Worm (Caenorhabditis elegans) whole organism, early embryonic: ENCODE results near the gene B0457.4.

Source experiments
- B0310.2 ChIP-seq: sonication (generic microtip); optimal IDR thresholded peaks from 2 replicates; lab custom pipeline; 2016; ENCODE audit warnings: mild to moderate bottlenecking, missing genetic modification characterization, missing compliant biosample characterization
- F13C5.2 ChIP-seq: sonication (generic microtip); optimal IDR thresholded peaks from 2 replicates; lab custom pipeline; 2017; ENCODE audit warnings: mild to moderate bottlenecking, missing genetic modification characterization, inconsistent platforms, missing compliant biosample characterization
- aly-1 ChIP-seq: sonication (generic microtip); optimal IDR thresholded peaks from 2 replicates; lab custom pipeline; 2016; ENCODE audit warnings: missing genetic modification characterization, missing compliant biosample characterization
- ama-1 ChIP-seq: fragments of 150-350 bp; optimal IDR thresholded peaks from 2 replicates; lab custom pipeline; 2014
- ceh-13 ChIP-seq: fragments of 200-800 bp; sonication (Bioruptor generic); optimal IDR thresholded peaks from 2 replicates; lab custom pipeline; 2018; ENCODE audit warnings: mild to moderate bottlenecking, missing genetic modification characterization, missing compliant biosample characterization
- ceh-36 ChIP-seq: sonication (generic microtip); optimal IDR thresholded peaks from 2 replicates; lab custom pipeline; 2016; ENCODE audit warnings: missing genetic modification characterization, inconsistent platforms, missing compliant biosample characterization
- ets-7 ChIP-seq: sonication (generic microtip); optimal IDR thresholded peaks from 2 replicates; lab custom pipeline; 2016; ENCODE audit warnings: missing genotype, missing genetic modification characterization, missing compliant biosample characterization
- flt-1 ChIP-seq: fragments of 200-800 bp; sonication (Bioruptor generic); IDR thresholded peaks from 2 replicates; pipeline ENCODE4 v1.3.6; 2022; ENCODE audit warnings: missing genetic modification characterization, missing compliant biosample characterization
- hmbx-1 ChIP-seq: sonication (generic microtip); optimal IDR thresholded peaks from 2 replicates; lab custom pipeline; 2016; ENCODE audit warnings: mild to moderate bottlenecking, missing genetic modification characterization, missing compliant biosample characterization
- hmg-4 ChIP-seq: fragments of 200-800 bp; sonication (Bioruptor generic); optimal IDR thresholded peaks from 2 replicates; lab custom pipeline; 2018; ENCODE audit warnings: mild to moderate bottlenecking, missing genetic modification characterization, missing compliant biosample characterization
- hnd-1 ChIP-seq: sonication (generic microtip); optimal IDR thresholded peaks from 2 replicates; lab custom pipeline; 2016; ENCODE audit warnings: missing genetic modification characterization, missing compliant biosample characterization
- pes-1 ChIP-seq: fragments of 200-800 bp; sonication (Bioruptor generic); IDR thresholded peaks from 2 replicates; pipeline ENCODE4 v1.3.6; 2022; ENCODE audit warnings: missing genetic modification reagents, missing genetic modification characterization, missing compliant biosample characterization
- scrt-1 ChIP-seq: fragments of 200-800 bp; sonication (Bioruptor generic); IDR thresholded peaks from 2 replicates; pipeline ENCODE4 v1.3.6; 2022; ENCODE audit warnings: missing genetic modification characterization, missing compliant biosample characterization
- sea-1 ChIP-seq: fragments of 200-800 bp; sonication (Bioruptor generic); conservative IDR thresholded peaks from 2 replicates; pipeline ENCODE4 v1.3.6; 2022; ENCODE audit warnings: missing genetic modification characterization, missing compliant biosample characterization
- tbx-11 ChIP-seq: fragments of 200-800 bp; sonication (Bioruptor generic); IDR thresholded peaks from 2 replicates; pipeline ENCODE4 v1.3.6; 2022; ENCODE audit warnings: missing genetic modification characterization, missing compliant biosample characterization
- tbx-37 ChIP-seq: fragments of 200-800 bp; sonication (Bioruptor generic); conservative IDR thresholded peaks from 2 replicates; pipeline ENCODE4 v1.3.6; 2022; ENCODE audit warnings: missing genetic modification reagents, missing genetic modification characterization, missing compliant biosample characterization
- tra-4 ChIP-seq: sonication (generic microtip); optimal IDR thresholded peaks from 2 replicates; lab custom pipeline; 2017; ENCODE audit warnings: missing genetic modification characterization, missing compliant biosample characterization

Gene B0457.4

DNA sequence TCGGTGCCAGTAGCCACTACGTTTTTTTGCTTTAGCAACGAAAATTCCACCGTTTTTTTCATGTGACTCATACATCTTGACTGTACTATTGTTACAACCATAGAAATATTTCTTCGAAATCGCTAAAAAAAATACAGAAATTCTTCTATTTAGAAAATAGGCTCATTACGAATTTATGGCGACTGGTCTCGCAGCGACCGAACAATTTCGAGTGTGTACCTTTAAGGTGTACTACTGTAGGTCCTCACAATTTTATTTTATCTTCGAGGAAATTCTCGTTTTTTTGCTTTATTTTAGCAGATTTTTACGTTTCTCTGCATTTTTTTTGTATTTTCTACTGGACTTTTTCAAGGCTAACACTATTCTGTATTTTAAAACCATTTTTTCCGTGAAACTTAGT is 21.8 kb downstream of the B0457.4 start:
- TF ChIP-seq hmbx-1 (tag; lab: Kevin White, UChicago) (no peak), ceh-36 (no peak), tra-4 (no peak), scrt-1 (GFP tag; lab: Robert Waterston, UW) (no peak), tbx-37 (GFP tag; lab: Robert Waterston, UW) (no peak), pes-1 (GFP tag; lab: Robert Waterston, UW) (no peak), flt-1 (GFP tag; lab: Robert Waterston, UW) (no peak), ets-7 (tag; lab: Kevin White, UChicago) (no peak), hnd-1 (tag; lab: Kevin White, UChicago) (no peak), B0310.2 (no peak), F13C5.2 (no peak), tbx-11 (no peak)

DNA sequence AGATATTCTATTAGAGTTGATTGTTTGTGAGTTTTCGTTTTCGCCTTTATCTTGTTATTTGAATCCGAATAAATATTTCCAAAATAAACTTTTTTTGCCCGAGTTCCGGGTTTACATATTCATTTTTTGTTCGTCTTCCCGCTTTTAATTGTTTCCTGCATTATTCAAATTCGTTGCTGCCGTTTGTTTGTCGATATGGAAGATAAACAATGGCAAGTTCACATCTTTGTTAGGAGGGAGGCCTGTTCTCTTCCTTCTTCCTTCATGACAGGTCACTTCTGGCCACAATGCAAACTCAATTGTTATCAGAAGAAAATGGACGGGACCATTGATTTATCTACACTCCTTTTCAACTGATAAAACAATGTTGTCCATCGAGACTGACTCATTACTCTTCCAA is 22.2 kb downstream of the B0457.4 start:
- no peak for TF ChIP-seq tbx-37 (GFP tag; lab: Robert Waterston, UW)
- TF ChIP-seq scrt-1 (GFP tag; lab: Robert Waterston, UW), result no peak
- no peak for TF ChIP-seq sea-1 (GFP tag; lab: Robert Waterston, UW)
- no peak for TF ChIP-seq ceh-36
- no peak for TF ChIP-seq hmg-4 (GFP tag; lab: Kevin White, UChicago)
- TF ChIP-seq tbx-11, result no peak
- no peak for TF ChIP-seq ets-7 (tag; lab: Kevin White, UChicago)
- no peak for TF ChIP-seq tra-4
- no peak for TF ChIP-seq pes-1 (GFP tag; lab: Robert Waterston, UW)
- TF ChIP-seq aly-1, result no peak
- TF ChIP-seq flt-1 (GFP tag; lab: Robert Waterston, UW), result no peak
- no peak for TF ChIP-seq F13C5.2
- no peak for TF ChIP-seq B0310.2
- no peak for TF ChIP-seq ceh-13 (GFP tag; lab: Kevin White, UChicago)

DNA sequence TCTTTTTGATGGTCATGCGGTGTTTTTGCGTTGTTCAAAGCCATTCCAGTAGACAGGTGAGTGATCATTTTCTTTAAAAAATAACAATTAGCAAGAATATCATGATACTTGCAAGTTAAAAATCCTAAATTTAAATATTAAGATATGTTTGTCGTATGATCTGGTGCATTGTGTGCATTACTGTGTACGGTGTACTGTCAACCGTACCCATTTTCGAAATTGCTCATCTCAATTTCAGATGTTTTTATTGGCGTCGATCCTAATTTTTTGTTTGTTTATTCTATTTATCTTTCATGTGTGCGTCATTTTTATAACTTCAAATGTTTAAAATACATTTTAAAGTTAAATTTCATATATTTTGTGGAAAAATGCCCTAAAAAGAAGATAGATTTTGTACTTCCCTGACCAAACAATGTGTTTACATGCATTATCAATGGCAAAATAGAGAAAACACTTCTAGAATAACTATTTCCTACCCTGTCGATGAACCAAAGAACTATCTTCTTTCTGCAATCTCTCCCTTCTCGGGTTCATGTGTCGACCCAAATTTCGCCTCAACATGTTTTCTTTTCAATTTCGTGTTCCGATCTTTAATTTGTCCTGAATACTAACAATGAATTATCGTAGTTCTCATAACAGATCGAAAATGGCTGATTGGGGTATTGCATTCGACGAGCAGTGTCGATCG is 27.4 kb downstream of the B0457.4 start, which contains the start of the genes T07D4.5 and ddx-19:
Gene T07D4.5, minus strand, starts transcription at position 71 of the 688 bp plus-strand sequence.
Gene ddx-19, plus strand, starts transcription at position 638 of the 688 bp plus-strand sequence.
- no peak for TF ChIP-seq ets-7 (tag; lab: Kevin White, UChicago)
- TF ChIP-seq tra-4, result no peak
- TF ChIP-seq ceh-13 (GFP tag; lab: Kevin White, UChicago), result no peak

DNA sequence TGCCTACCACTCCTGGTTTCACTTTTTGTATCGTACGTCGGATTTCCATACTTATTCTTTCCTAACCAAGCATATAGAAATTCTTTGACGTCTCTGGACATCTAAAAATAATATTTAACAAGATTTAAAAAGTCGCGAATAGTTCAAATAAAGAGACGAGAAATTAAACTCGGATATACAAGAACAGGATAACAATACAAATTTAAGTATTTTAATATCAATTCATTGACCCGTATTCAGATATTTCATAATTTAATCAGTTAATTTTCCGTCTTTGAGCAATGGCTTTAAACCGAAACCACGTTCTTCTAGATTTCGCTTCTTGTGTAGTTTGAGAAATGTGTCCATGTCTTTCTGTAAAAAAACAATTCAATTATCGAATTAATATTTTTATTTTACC is 28.3 kb downstream of the B0457.4 start, which contains the start of gene rha-1:
Gene rha-1, minus strand, starts transcription at position 101 of the 400 bp plus-strand sequence.
- TF ChIP-seq scrt-1 (GFP tag; lab: Robert Waterston, UW) (no peak), ceh-36 (no peak), tbx-11 (no peak), F13C5.2 (no peak), hmbx-1 (tag; lab: Kevin White, UChicago) (no peak), hmg-4 (GFP tag; lab: Kevin White, UChicago) (no peak), B0310.2 (no peak), hnd-1 (tag; lab: Kevin White, UChicago) (no peak), sea-1 (GFP tag; lab: Robert Waterston, UW) (no peak), pes-1 (GFP tag; lab: Robert Waterston, UW) (no peak), aly-1 (no peak), tbx-37 (GFP tag; lab: Robert Waterston, UW) (no peak), ets-7 (tag; lab: Kevin White, UChicago) (no peak), ama-1 (lab: Kevin White, UChicago) (no peak)

DNA sequence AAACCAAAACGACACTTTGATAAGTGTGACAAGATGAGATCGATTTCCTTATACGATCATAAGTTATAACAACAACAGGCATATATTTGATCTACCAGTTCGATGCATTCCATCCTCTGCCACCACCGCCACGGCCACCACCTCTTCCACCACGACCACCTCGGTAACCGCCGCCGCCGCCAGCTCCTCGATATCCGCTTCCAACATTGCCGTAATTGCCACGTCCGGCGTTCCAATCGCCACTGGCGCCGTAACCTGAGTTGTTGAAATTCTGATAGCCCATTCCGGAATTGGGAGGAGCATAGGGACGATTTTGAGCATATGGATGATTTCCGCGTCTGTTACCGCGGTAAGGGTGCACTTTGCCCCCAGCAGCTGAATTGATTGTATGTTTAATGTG is 33.3 kb downstream of the B0457.4 start:
- TF ChIP-seq B0310.2 (no peak), ceh-13 (GFP tag; lab: Kevin White, UChicago) (no peak), hmg-4 (GFP tag; lab: Kevin White, UChicago) (no peak), tbx-11 (no peak)

DNA sequence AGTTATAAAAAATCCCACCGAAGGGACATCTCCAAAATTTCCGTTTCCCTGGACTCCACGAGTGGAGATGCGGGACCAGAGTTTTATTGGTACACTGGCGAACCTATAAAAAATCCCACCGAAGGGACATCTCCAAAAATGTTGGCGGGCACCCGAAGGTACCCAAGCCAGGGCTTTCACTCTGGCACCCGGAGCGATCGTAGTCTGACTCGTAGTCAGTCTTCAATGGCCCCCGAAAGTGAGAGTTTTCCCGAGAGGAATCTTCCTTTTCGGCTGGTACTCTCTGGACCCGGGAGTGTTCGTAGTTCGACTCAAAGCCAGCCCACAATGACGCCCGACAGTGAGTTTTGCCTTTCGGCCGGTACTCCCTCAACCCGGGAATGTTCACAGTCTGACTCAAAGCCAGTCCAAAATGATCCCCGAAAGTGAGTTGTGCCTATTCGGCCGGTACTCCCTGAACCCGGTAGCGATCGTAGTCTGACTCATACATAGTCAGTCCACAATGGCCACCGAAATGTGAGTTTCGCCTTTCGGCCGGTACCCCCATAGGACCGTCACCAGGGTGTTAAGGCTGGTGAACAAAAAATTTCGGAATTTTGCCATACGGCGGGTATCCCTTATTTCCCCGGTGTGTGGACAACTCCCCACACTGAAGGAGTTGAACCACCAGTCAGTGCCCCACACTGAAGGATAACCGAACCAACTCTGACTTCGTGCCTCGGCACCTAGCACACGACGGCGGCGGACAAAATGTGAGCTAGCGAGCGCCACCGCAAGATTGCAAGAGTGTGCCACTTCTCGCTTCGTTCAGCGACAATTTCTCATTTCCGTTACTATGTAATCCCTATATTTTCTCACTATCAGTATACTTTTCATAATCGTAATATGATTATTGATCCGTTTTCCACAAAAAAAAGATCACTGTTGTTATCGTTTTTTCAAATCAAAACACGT is 34.5 kb downstream of the B0457.4 start:
- TF ChIP-seq hmg-4 (GFP tag; lab: Kevin White, UChicago) (no peak), ceh-13 (GFP tag; lab: Kevin White, UChicago) (no peak), ets-7 (tag; lab: Kevin White, UChicago) (no peak), pes-1 (GFP tag; lab: Robert Waterston, UW) (no peak), scrt-1 (GFP tag; lab: Robert Waterston, UW) (no peak), hnd-1 (tag; lab: Kevin White, UChicago) (no peak), tbx-37 (GFP tag; lab: Robert Waterston, UW) (no peak), B0310.2 (no peak), tra-4 (no peak), tbx-11 (no peak), hmbx-1 (tag; lab: Kevin White, UChicago) (no peak), ceh-36 (no peak), aly-1 (no peak)

DNA sequence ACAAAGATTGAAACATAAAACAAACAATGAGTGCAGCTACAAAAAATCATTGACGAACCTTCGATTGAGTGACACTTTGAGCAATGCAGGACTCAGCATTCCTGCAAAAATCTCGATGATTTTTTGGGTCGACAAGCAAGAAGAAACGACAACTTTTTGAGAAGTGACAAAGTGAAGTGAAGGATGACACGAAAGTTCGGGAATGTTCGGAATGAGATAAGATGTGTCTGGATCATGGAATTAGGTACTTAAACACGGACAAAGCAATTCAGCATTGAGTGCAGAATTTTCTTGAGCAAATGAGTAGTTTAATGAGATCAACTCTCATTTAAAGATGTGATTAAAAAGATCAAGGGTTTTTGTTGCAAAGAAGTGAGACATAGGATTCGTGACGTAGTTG is 38.0 kb downstream of the B0457.4 start, which contains the start of gene T07D4.2:
Gene T07D4.2, minus strand, starts transcription at position 101 of the 400 bp plus-strand sequence.
- TF ChIP-seq ceh-36 (no peak), aly-1 (no peak), ceh-13 (GFP tag; lab: Kevin White, UChicago) (no peak), hmg-4 (GFP tag; lab: Kevin White, UChicago) (no peak), ets-7 (tag; lab: Kevin White, UChicago) (no peak), tra-4 (no peak)
